Worm (Caenorhabditis elegans): ENCODE results near the gene frh-1.
A peak's percentile ranks its signal among the peaks of the same experiment; 100 is the strongest.

The frh-1 gene

ce11 chrII:5913897-5914296, 3.3 kb upstream of the frh-1 start:
- no peak for TF ChIP-seq nhr-25 (tag; optimal IDR thresholded peaks at IDR 0.05)
- no peak for TF ChIP-seq unc-39 (tag; optimal IDR thresholded peaks at IDR 0.05)
- peak; percentile 50 for TF ChIP-seq fos-1 (tag; optimal IDR thresholded peaks at IDR 0.05)
- peak; percentile 16 for TF ChIP-seq gmeb-1 (tag; optimal IDR thresholded peaks at IDR 0.05)
- TF ChIP-seq crh-2 (tag; optimal IDR thresholded peaks at IDR 0.05), result peak; percentile 9

DNA sequence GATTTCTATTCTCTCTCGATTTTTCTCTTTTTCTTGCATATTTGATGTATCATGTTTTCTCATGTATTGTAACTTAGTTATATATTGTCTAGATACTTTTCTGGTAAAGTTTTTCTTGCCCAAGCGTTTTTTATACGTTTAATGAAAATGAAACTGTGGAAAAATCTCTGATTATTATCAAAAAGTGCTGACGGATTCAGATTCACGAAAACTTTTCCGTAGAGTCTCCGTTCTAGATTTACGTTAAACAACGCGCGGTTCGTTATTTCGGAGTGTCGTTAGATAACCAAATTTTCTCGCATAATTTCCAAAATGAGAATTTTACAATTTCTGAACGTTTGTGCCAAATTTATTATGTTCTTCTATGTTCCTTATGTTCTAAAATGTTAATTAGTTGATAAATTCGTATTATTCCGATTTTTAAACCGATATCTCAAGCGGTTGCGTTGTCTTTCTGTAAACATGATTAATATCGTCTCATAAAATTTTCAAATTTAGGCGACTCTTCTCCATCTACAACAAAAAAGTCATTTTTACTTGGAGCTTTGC, 1.0 kb downstream of the frh-1 start, which contains the start of gene ptp-2:
Gene ptp-2, plus strand, starts transcription at position 499 of the 549 bp plus-strand sequence.
- TF ChIP-seq lin-11 (tag; optimal IDR thresholded peaks at IDR 0.05) (no peak), nhr-23 (tag; optimal IDR thresholded peaks at IDR 0.05) (no peak), unc-55 (GFP tag; optimal IDR thresholded peaks at IDR 0.05) (peak; percentile 48), ceh-82 (tag; optimal IDR thresholded peaks at IDR 0.05) (no peak), zag-1 (tag; optimal IDR thresholded peaks at IDR 0.05) (no peak), unc-39 (tag; optimal IDR thresholded peaks at IDR 0.05) (no peak), R02D3.7 (tag; optimal IDR thresholded peaks at IDR 0.05) (no peak), nhr-237 (tag; optimal IDR thresholded peaks at IDR 0.05) (no peak), F13H6.1 (tag; optimal IDR thresholded peaks at IDR 0.05) (no peak), nhr-6 (tag; optimal IDR thresholded peaks at IDR 0.05) (no peak), C34F6.9 (tag; optimal IDR thresholded peaks at IDR 0.05) (peak; percentile 69), Y55F3AM.14 (GFP tag; optimal IDR thresholded peaks at IDR 0.05) (no peak), ztf-4 (tag; optimal IDR thresholded peaks at IDR 0.05) (peak; percentile 49), fos-1 (tag; optimal IDR thresholded peaks at IDR 0.05) (no peak), nhr-11 (tag; optimal IDR thresholded peaks at IDR 0.05) (no peak), aly-2 (tag; optimal IDR thresholded peaks at IDR 0.05) (no peak), gmeb-1 (tag; optimal IDR thresholded peaks at IDR 0.05) (peak; percentile 25), mab-5 (tag; optimal IDR thresholded peaks at IDR 0.05) (no peak), sma-9 (GFP tag; optimal IDR thresholded peaks at IDR 0.05) (no peak), sma-9 (tag; optimal IDR thresholded peaks at IDR 0.05) (no peak), ztf-1 (GFP tag; conservative IDR thresholded peaks at IDR 0.05) (no peak), lin-13 (GFP tag; optimal IDR thresholded peaks at IDR 0.05) (peak; percentile 19), mbf-1 (tag; optimal IDR thresholded peaks at IDR 0.05) (no peak), elt-1 (tag; optimal IDR thresholded peaks at IDR 0.05) (no peak), skn-1 (tag; optimal IDR thresholded peaks at IDR 0.05) (no peak), mdl-1 (tag; optimal IDR thresholded peaks at IDR 0.05) (no peak), peb-1 (tag; optimal IDR thresholded peaks at IDR 0.05) (no peak), lsy-2 (tag; optimal IDR thresholded peaks at IDR 0.05) (peak in 1 of 2 experiments; percentile 66), unc-62 (GFP tag; optimal IDR thresholded peaks at IDR 0.05) (no peak), ZK546.5 (tag; optimal IDR thresholded peaks at IDR 0.05) (no peak), nhr-10 (tag; optimal IDR thresholded peaks at IDR 0.05) (no peak), ceh-16 (tag; optimal IDR thresholded peaks at IDR 0.05) (no peak), lin-39 (tag; optimal IDR thresholded peaks at IDR 0.05) (no peak), ama-1 (optimal IDR thresholded peaks at IDR 0.05) (peak; percentile 19), nhr-25 (tag; optimal IDR thresholded peaks at IDR 0.05) (no peak), nhr-129 (tag; optimal IDR thresholded peaks at IDR 0.05) (peak; percentile 38), sma-3 (GFP tag; optimal IDR thresholded peaks at IDR 0.05) (no peak), crh-2 (tag; optimal IDR thresholded peaks at IDR 0.05) (no peak), nhr-21 (tag; optimal IDR thresholded peaks at IDR 0.05) (no peak)

DNA sequence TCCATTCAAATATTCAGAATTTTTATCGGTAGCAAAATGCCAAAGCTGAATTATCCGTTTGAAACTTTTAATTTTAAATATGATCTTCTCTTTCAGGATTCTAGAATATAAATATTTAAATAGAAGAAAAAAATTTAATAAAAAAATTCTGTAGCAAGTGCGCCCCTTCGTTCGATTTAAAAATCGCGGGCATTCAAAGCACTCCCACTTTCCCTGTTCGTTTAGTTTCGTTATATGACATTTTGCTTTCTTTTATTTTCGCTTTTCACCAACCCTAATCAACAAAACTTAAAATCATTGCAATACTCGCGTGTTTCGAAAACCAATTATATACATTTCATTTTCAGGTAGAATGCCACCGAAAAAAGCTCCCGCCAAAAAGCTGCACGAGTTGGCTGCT, 4.4 kb downstream of the frh-1 start, which contains the start of gene vrk-1:
Gene vrk-1, plus strand, starts transcription at position 348 of the 400 bp plus-strand sequence.
- no peak for TF ChIP-seq ztf-11 (tag; optimal IDR thresholded peaks at IDR 0.05)
- no peak for TF ChIP-seq nhr-77 (tag; optimal IDR thresholded peaks at IDR 0.05)
- TF ChIP-seq dmd-4 (tag; optimal IDR thresholded peaks at IDR 0.05), result no peak
- no peak for TF ChIP-seq snpc-4 (tag; optimal IDR thresholded peaks at IDR 0.05)
- no peak for TF ChIP-seq nhr-129 (tag; optimal IDR thresholded peaks at IDR 0.05)
- TF ChIP-seq Y55F3AM.14 (GFP tag; optimal IDR thresholded peaks at IDR 0.05), result no peak
- no peak for TF ChIP-seq gmeb-1 (tag; optimal IDR thresholded peaks at IDR 0.05)
- no peak for TF ChIP-seq mab-5 (tag; optimal IDR thresholded peaks at IDR 0.05)
- no peak for TF ChIP-seq lin-13 (GFP tag; optimal IDR thresholded peaks at IDR 0.05)
- TF ChIP-seq zag-1 (tag; optimal IDR thresholded peaks at IDR 0.05), result no peak
- TF ChIP-seq sma-3 (GFP tag; optimal IDR thresholded peaks at IDR 0.05), result no peak
- no peak for TF ChIP-seq unc-39 (tag; optimal IDR thresholded peaks at IDR 0.05)
- TF ChIP-seq lin-11 (tag; optimal IDR thresholded peaks at IDR 0.05), result no peak
- no peak for TF ChIP-seq unc-55 (GFP tag; optimal IDR thresholded peaks at IDR 0.05)
- no peak for TF ChIP-seq mdl-1 (tag; optimal IDR thresholded peaks at IDR 0.05)
- TF ChIP-seq nhr-237 (tag; optimal IDR thresholded peaks at IDR 0.05), result no peak
